Fruit fly (Drosophila melanogaster): ENCODE data around the gene CG17129.

The CG17129 gene

dm6 chr3L:642146-642864, 37.8 kb downstream of the CG17129 start (continued):
- TF ChIP-seq eve (GFP tag; optimal IDR thresholded peaks at IDR 0.05), result peak in 1 of 2 experiments; percentile 57
- no peak for TF ChIP-seq CG6254 (GFP tag; optimal IDR thresholded peaks at IDR 0.05)
- no peak for TF ChIP-seq zen2 (GFP tag; IDR thresholded peaks at IDR 0.05; ENCODE audit: partially characterized antibody)
- TF ChIP-seq tin (GFP tag; optimal IDR thresholded peaks at IDR 0.05), result peak; percentile 12
- TF ChIP-seq CG17385 (GFP tag; optimal IDR thresholded peaks at IDR 0.05), result peak; percentile 65
- peak; percentile 53; the same call in 1 of the 2 replicates for TF ChIP-seq Atf6 (GFP tag; IDR thresholded peaks at IDR 0.05)
- TF ChIP-seq CG9727 (GFP tag; optimal IDR thresholded peaks at IDR 0.05), result peak; percentile 61
- TF ChIP-seq pfk (GFP tag; optimal IDR thresholded peaks at IDR 0.05), result no peak
- peak; percentile 27 for TF ChIP-seq CG6654 (GFP tag; optimal IDR thresholded peaks at IDR 0.05)
- TF ChIP-seq kay (GFP tag; optimal IDR thresholded peaks at IDR 0.05), result no peak
- TF ChIP-seq CG7745 (tag; optimal IDR thresholded peaks at IDR 0.05), result no peak
- TF ChIP-seq bcd (GFP tag; optimal IDR thresholded peaks at IDR 0.05), result peak; percentile 48
- TF ChIP-seq sisA (GFP tag; IDR thresholded peaks at IDR 0.05), result peak; percentile 34; the same call in 1 of the 2 replicates
- TF ChIP-seq mam (GFP tag; optimal IDR thresholded peaks at IDR 0.05), result no peak
- no peak for TF ChIP-seq Doc2 (GFP tag; IDR thresholded peaks at IDR 0.05)
- no peak for TF ChIP-seq prd (optimal IDR thresholded peaks at IDR 0.05)
- TF ChIP-seq prd (GFP tag; IDR thresholded peaks at IDR 0.05), result peak; percentile 64; the same call in 2 of the 3 replicates
- peak; percentile 45 for TF ChIP-seq Xbp1 (GFP tag; optimal IDR thresholded peaks at IDR 0.05)
- no peak for TF ChIP-seq CG12236 (GFP tag; optimal IDR thresholded peaks at IDR 0.05)
- no peak for TF ChIP-seq Abd-B (GFP tag; optimal IDR thresholded peaks at IDR 0.05)
- TF ChIP-seq Tbp (GFP tag; optimal IDR thresholded peaks at IDR 0.05), result no peak
- peak; percentile 74 for TF ChIP-seq Asciz (GFP tag; optimal IDR thresholded peaks at IDR 0.05)
- TF ChIP-seq hbn (GFP tag; IDR thresholded peaks at IDR 0.05; ENCODE audit: partially characterized antibody), result no peak
- 0 out of 3 replicates have a peak, but pooled peaks have one; percentile 31 for TF ChIP-seq Mrtf (GFP tag; IDR thresholded peaks at IDR 0.05)
- peak; percentile 44 for TF ChIP-seq scrt (GFP tag; optimal IDR thresholded peaks at IDR 0.05)
- TF ChIP-seq D19A (tag; optimal IDR thresholded peaks at IDR 0.05), result peak; percentile 63
- TF ChIP-seq CG7839 (tag; optimal IDR thresholded peaks at IDR 0.05), result peak; percentile 70
- TF ChIP-seq wor (GFP tag; IDR thresholded peaks at IDR 0.05), result no peak
- TF ChIP-seq CG1024 (GFP tag; IDR thresholded peaks at IDR 0.05), result no peak
- TF ChIP-seq Hand (GFP tag; optimal IDR thresholded peaks at IDR 0.05), result no peak
- no peak for TF ChIP-seq MESR4 (GFP tag; optimal IDR thresholded peaks at IDR 0.05)
- TF ChIP-seq CG3281 (GFP tag; optimal IDR thresholded peaks at IDR 0.05), result peak; percentile 63
- TF ChIP-seq CG31388 (GFP tag; optimal IDR thresholded peaks at IDR 0.05), result no peak
- TF ChIP-seq CG10431 (GFP tag; optimal IDR thresholded peaks at IDR 0.05), result no peak
- TF ChIP-seq unpg (GFP tag; optimal IDR thresholded peaks at IDR 0.05), result peak; percentile 60
- peak; percentile 41 for TF ChIP-seq CG12104 (GFP tag; optimal IDR thresholded peaks at IDR 0.05)
- TF ChIP-seq CG32532 (GFP tag; IDR thresholded peaks at IDR 0.05), result peak; percentile 63
- 0 out of 3 replicates have a peak, but pooled peaks have one; percentile 19 for TF ChIP-seq CG11093 (GFP tag; IDR thresholded peaks at IDR 0.05)
- TF ChIP-seq danr (GFP tag; IDR thresholded peaks at IDR 0.05), result no peak
- TF ChIP-seq CG6765 (GFP tag; optimal IDR thresholded peaks at IDR 0.05), result peak; percentile 35
- TF ChIP-seq CG10654 (GFP tag; optimal IDR thresholded peaks at IDR 0.05), result peak; percentile 35
- no peak for TF ChIP-seq sc (optimal IDR thresholded peaks at IDR 0.05)
- TF ChIP-seq sc (GFP tag; optimal IDR thresholded peaks at IDR 0.05), result peak; percentile 35
- TF ChIP-seq HLH3B (GFP tag; IDR thresholded peaks at IDR 0.05), result peak; percentile 5; the same call in 1 of the 2 replicates
- TF ChIP-seq CG16815 (GFP tag; optimal IDR thresholded peaks at IDR 0.05), result peak; percentile 43
- TF ChIP-seq CG6175 (GFP tag; IDR thresholded peaks at IDR 0.05), result no peak
- no peak for TF ChIP-seq trh (GFP tag; optimal IDR thresholded peaks at IDR 0.05)
- no peak for TF ChIP-seq corto (GFP tag; optimal IDR thresholded peaks at IDR 0.05)
- no peak for TF ChIP-seq psq (GFP tag; optimal IDR thresholded peaks at IDR 0.05)
- 0 out of 3 replicates have a peak, but pooled peaks have one; percentile 24 for TF ChIP-seq CG2889 (GFP tag; IDR thresholded peaks at IDR 0.05)
